Worm (Caenorhabditis elegans): Measurements from ENCODE around the gene C33F10.4.

DNA sequence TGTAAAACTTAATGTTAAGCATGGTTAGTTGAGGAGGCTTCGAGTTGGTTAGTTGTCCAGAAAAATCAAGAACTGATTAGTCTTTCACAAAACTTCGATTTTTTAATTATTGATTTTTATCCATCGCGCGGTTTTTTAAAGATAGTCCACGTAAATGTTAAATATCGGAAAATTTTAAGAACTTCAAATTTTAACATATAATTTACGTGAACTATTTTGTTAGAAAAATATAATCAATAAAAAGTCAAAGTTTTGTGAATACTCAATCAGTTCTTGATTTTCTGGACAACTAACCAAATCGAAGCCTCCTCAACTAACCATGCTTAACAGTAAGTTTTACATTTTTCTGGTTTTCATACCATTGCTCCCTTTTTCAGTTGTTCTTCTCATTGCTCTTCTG lies 39.2 kb downstream of the C33F10.4 start, which contains the start of the genes C33F10.11 and C33F10.1:
- no peak for TF ChIP-seq him-1 (tag; optimal IDR thresholded peaks at IDR 0.05)
- no peak for TF ChIP-seq dao-5 (tag; optimal IDR thresholded peaks at IDR 0.05)

Measured in whole organism, L4/young adult.